Worm (Caenorhabditis elegans): Measurements from ENCODE around the gene grl-24.

ce11 chrIV:17490679-17491078 is 15.0 kb upstream of the grl-24 start, which contains the start of gene nas-6:
- TF ChIP-seq dao-5 (tag; optimal IDR thresholded peaks at IDR 0.05) (no peak), W03F9.2 (tag; optimal IDR thresholded peaks at IDR 0.05) (no peak)

All from whole organism, L4/young adult.